Fruit fly (Drosophila melanogaster) whole organism, prepupa: ENCODE results near the gene CG6481.

ENCODE experiments used
- CG32006 ChIP-seq: fragments of 200-800 bp; sonication (Bioruptor generic); optimal IDR thresholded peaks from 3 replicates; lab custom pipeline; 2017; ENCODE audit warnings: missing biosample characterization, mild to moderate bottlenecking, missing genetic modification characterization
- CG6808 ChIP-seq: fragments of 200-800 bp; sonication (Bioruptor generic); optimal IDR thresholded peaks from 3 replicates; lab custom pipeline; 2017; ENCODE audit warnings: missing biosample characterization, missing genetic modification characterization, mild to moderate bottlenecking, moderate library complexity, missing genetic modification reagents
- CG6854 ChIP-seq: fragments of 200-800 bp; sonication (Bioruptor generic); optimal IDR thresholded peaks from 2 replicates; lab custom pipeline; 2017; ENCODE audit warnings: missing biosample characterization, mild to moderate bottlenecking, missing genetic modification characterization
- Eip93F ChIP-seq: fragments of 200-800 bp; sonication (Bioruptor generic); optimal IDR thresholded peaks from 2 replicates; lab custom pipeline; 2016; ENCODE audit warnings: missing biosample characterization, mild to moderate bottlenecking, missing genetic modification characterization
- Ets96B ChIP-seq: fragments of 200-800 bp; optimal IDR thresholded peaks from 2 replicates; lab custom pipeline; 2019; ENCODE audit warnings: missing biosample characterization, mild to moderate bottlenecking, missing genetic modification characterization, moderate library complexity
- Hr39 ChIP-seq: fragments of 200-800 bp; sonication (Bioruptor generic); optimal IDR thresholded peaks from 2 replicates; lab custom pipeline; 2016; ENCODE audit warnings: missing biosample characterization, missing genetic modification characterization
- Lpt ChIP-seq: fragments of 200-800 bp; sonication (Bioruptor generic); optimal IDR thresholded peaks from 3 replicates; lab custom pipeline; 2016; ENCODE audit warnings: missing biosample characterization, missing genetic modification characterization
- OdsH ChIP-seq: fragments of 200-800 bp; sonication (Bioruptor generic); optimal IDR thresholded peaks from 3 replicates; lab custom pipeline; 2016; ENCODE audit warnings: missing biosample characterization, missing genetic modification characterization
- Sox102F ChIP-seq: fragments of 200-800 bp; sonication (Bioruptor generic); optimal IDR thresholded peaks from 2 replicates; lab custom pipeline; 2016; ENCODE audit warnings: missing biosample characterization, mild to moderate bottlenecking, missing genetic modification characterization
- fd59A ChIP-seq: fragments of 200-800 bp; sonication (Bioruptor generic); optimal IDR thresholded peaks from 2 replicates; lab custom pipeline; 2017; ENCODE audit warnings: missing biosample characterization, mild to moderate bottlenecking, missing genetic modification characterization, missing genetic modification reagents
- salr ChIP-seq, 2 experiments: fragments of 200-800 bp; sonication (Bioruptor generic); optimal IDR thresholded peaks; 3 replicates each; lab custom pipeline; 2016 to 2018; ENCODE audit warnings: missing biosample characterization in 2 of 2, missing genetic modification characterization in 2 of 2, mild to moderate bottlenecking in 1 of 2
- vri ChIP-seq: fragments of 200-800 bp; sonication (Bioruptor generic); optimal IDR thresholded peaks from 3 replicates; lab custom pipeline; 2016; ENCODE audit warnings: missing biosample characterization, mild to moderate bottlenecking, missing genetic modification characterization

- peak; percentile 46 for TF ChIP-seq Ets96B
- TF ChIP-seq salr (GFP tag; optimal IDR thresholded peaks at IDR 0.05; lab: Kevin White, UChicago) = peak in 1 of 2 experiments; percentile 37
- peak; percentile 40 for TF ChIP-seq fd59A
- peak; percentile 65 for TF ChIP-seq CG32006 (GFP tag; lab: Kevin White, UChicago)
- TF ChIP-seq Sox102F (GFP tag; lab: Kevin White, UChicago) = peak; percentile 25
- TF ChIP-seq OdsH (GFP tag; lab: Kevin White, UChicago) = peak; percentile 37
- TF ChIP-seq CG6808 = peak; percentile 58
- TF ChIP-seq Hr39 = peak; percentile 1
- TF ChIP-seq CG6854 = no peak
- no peak for TF ChIP-seq Eip93F (GFP tag; lab: Kevin White, UChicago)
- TF ChIP-seq vri (GFP tag; lab: Kevin White, UChicago) = no peak
- TF ChIP-seq Lpt (GFP tag; lab: Kevin White, UChicago) = no peak
These were observed 2.5 kb upstream of the CG6481 start for dm6 chrX:18524594-18525266.
